Fruit fly (Drosophila melanogaster) whole organism, embryonic: ENCODE data around the gene SPH93.

Experiments
- Abd-B ChIP-seq: fragments of 200-800 bp; sonication (Bioruptor generic); optimal IDR thresholded peaks from 2 replicates; lab custom pipeline; 2018; ENCODE audit warnings: missing biosample characterization, mild to moderate bottlenecking, missing genetic modification characterization, moderate library complexity
- Antp ChIP-seq: fragments of 200-800 bp; sonication (Bioruptor generic); optimal IDR thresholded peaks from 3 replicates; lab custom pipeline; 2016; ENCODE audit warnings: missing biosample characterization, missing genetic modification characterization
- Atf-2 ChIP-seq: fragments of 200-800 bp; sonication (Bioruptor generic); optimal IDR thresholded peaks from 2 replicates; lab custom pipeline; 2016; ENCODE audit warnings: missing biosample characterization, missing genetic modification characterization
- Atf6 ChIP-seq: fragments of 200-800 bp; sonication (Bioruptor generic); IDR thresholded peaks from 2 replicates; pipeline ENCODE4 v1.3.6; 2022; ENCODE audit warnings: missing biosample characterization, missing genetic modification characterization
- CG14014 ChIP-seq: fragments of 200-800 bp; sonication (Bioruptor generic); IDR thresholded peaks from 2 replicates; pipeline ENCODE4 v1.3.6; 2022; ENCODE audit warnings: missing biosample characterization, missing genetic modification characterization
- CG15696 ChIP-seq: fragments of 200-800 bp; sonication (Bioruptor generic); optimal IDR thresholded peaks from 2 replicates; lab custom pipeline; 2019; ENCODE audit warnings: missing biosample characterization, mild to moderate bottlenecking, missing genetic modification characterization, moderate library complexity
- CG1647 ChIP-seq: fragments of 200-800 bp; sonication (Bioruptor generic); optimal IDR thresholded peaks from 3 replicates; lab custom pipeline; 2016; ENCODE audit warnings: missing biosample characterization, missing genetic modification characterization
- CG16815 ChIP-seq: fragments of 200-800 bp; sonication (Bioruptor generic); optimal IDR thresholded peaks from 3 replicates; lab custom pipeline; 2017; ENCODE audit warnings: missing biosample characterization, mild to moderate bottlenecking, missing genetic modification characterization
- CG17802 ChIP-seq: fragments of 200-800 bp; sonication (Bioruptor generic); optimal IDR thresholded peaks from 2 replicates; lab custom pipeline; 2018; ENCODE audit warnings: missing biosample characterization, mild to moderate bottlenecking, missing genetic modification characterization, moderate library complexity
- CG2116 ChIP-seq: fragments of 200-800 bp; sonication (Bioruptor generic); optimal IDR thresholded peaks from 3 replicates; lab custom pipeline; 2018; ENCODE audit warnings: missing biosample characterization, mild to moderate bottlenecking, missing genetic modification characterization
- CG2120 ChIP-seq: fragments of 200-800 bp; sonication (Bioruptor generic); optimal IDR thresholded peaks from 3 replicates; lab custom pipeline; 2016; ENCODE audit warnings: missing biosample characterization, missing genetic modification characterization
- CG2129 ChIP-seq: fragments of 200-800 bp; sonication (Bioruptor generic); IDR thresholded peaks from 2 replicates; pipeline ENCODE4 v1.3.6; 2022; ENCODE audit warnings: missing biosample characterization, missing genetic modification characterization; ENCODE audit not compliant: partially characterized antibody
- CG30431 ChIP-seq: fragments of 200-800 bp; sonication (Bioruptor generic); optimal IDR thresholded peaks from 2 replicates; lab custom pipeline; 2017; ENCODE audit warnings: missing biosample characterization, missing genetic modification characterization
- CG3407 ChIP-seq: fragments of 200-800 bp; sonication (Bioruptor generic); optimal IDR thresholded peaks from 2 replicates; lab custom pipeline; 2018; ENCODE audit warnings: missing biosample characterization, mild to moderate bottlenecking, missing genetic modification characterization
- CG3995 ChIP-seq: fragments of 200-800 bp; sonication (Bioruptor generic); optimal IDR thresholded peaks from 3 replicates; lab custom pipeline; 2016; ENCODE audit warnings: missing biosample characterization, missing genetic modification characterization
- CG4404 ChIP-seq: fragments of 200-800 bp; sonication (Bioruptor generic); IDR thresholded peaks from 2 replicates; pipeline ENCODE4 v1.3.6; 2022; ENCODE audit warnings: missing biosample characterization, missing genetic modification characterization
- CG5953 ChIP-seq: fragments of 200-800 bp; sonication (Bioruptor generic); IDR thresholded peaks from 2 replicates; pipeline ENCODE4 v1.3.6; 2022; ENCODE audit warnings: missing biosample characterization, missing genetic modification characterization
- CG6813 ChIP-seq: fragments of 200-800 bp; sonication (Bioruptor generic); optimal IDR thresholded peaks from 2 replicates; lab custom pipeline; 2017; ENCODE audit warnings: missing biosample characterization, missing genetic modification characterization, mild to moderate bottlenecking, moderate library complexity, missing genetic modification reagents
- CG7556 ChIP-seq: fragments of 200-800 bp; sonication (Bioruptor generic); optimal IDR thresholded peaks from 2 replicates; lab custom pipeline; 2017; ENCODE audit warnings: missing biosample characterization, mild to moderate bottlenecking, missing genetic modification characterization
- CG7963 ChIP-seq: fragments of 200-800 bp; sonication (Bioruptor generic); IDR thresholded peaks from 3 replicates; pipeline ENCODE4 v1.3.6; 2022; ENCODE audit warnings: missing biosample characterization, missing genetic modification characterization; ENCODE audit not compliant: partially characterized antibody
- CG8290 ChIP-seq, 3 experiments: fragments of 200-800 bp; sonication (Bioruptor generic); optimal IDR thresholded peaks; 2 replicates each; lab custom pipeline; 2016 to 2019; ENCODE audit warnings: missing biosample characterization in 3 of 3, missing genetic modification characterization in 3 of 3, mild to moderate bottlenecking in 2 of 3, moderate library complexity in 1 of 3
- CG9215 ChIP-seq: fragments of 200-800 bp; sonication (Bioruptor generic); IDR thresholded peaks from 2 replicates; pipeline ENCODE4 v1.3.6; 2022; ENCODE audit warnings: missing biosample characterization, missing genetic modification characterization
- CkIIα-i1 ChIP-seq: fragments of 200-800 bp; sonication (Bioruptor generic); IDR thresholded peaks from 2 replicates; pipeline ENCODE4 v1.3.6; 2022; ENCODE audit warnings: missing biosample characterization, missing genetic modification characterization
- CrebB ChIP-seq: fragments of 200-800 bp; sonication (Bioruptor generic); optimal IDR thresholded peaks from 3 replicates; lab custom pipeline; 2018; ENCODE audit warnings: missing biosample characterization, mild to moderate bottlenecking, missing genetic modification characterization
- E2f1 ChIP-seq: fragments of 200-800 bp; sonication (Bioruptor generic); IDR thresholded peaks from 2 replicates; pipeline ENCODE4 v1.3.6; 2022; ENCODE audit warnings: missing biosample characterization, missing genetic modification characterization
- ERR ChIP-seq: fragments of 200-800 bp; sonication (Bioruptor generic); optimal IDR thresholded peaks from 2 replicates; lab custom pipeline; 2016; ENCODE audit warnings: missing biosample characterization, missing genetic modification characterization
- Eip74EF ChIP-seq, 2 experiments: fragments of 200-800 bp in 1 of 2; fragments of >200 bp in 1 of 2; sonication (Bioruptor generic) in 1 of 2; optimal IDR thresholded peaks; 2 replicates each; lab custom pipeline; 2017 to 2019; ENCODE audit warnings: missing biosample characterization in 2 of 2, missing genetic modification characterization in 2 of 2, mild to moderate bottlenecking in 1 of 2, moderate library complexity in 1 of 2
- HLH4C ChIP-seq: fragments of 200-800 bp; sonication (Bioruptor generic); IDR thresholded peaks from 3 replicates; pipeline ENCODE4 v1.3.6; 2022; ENCODE audit warnings: missing biosample characterization, missing genetic modification characterization; ENCODE audit not compliant: partially characterized antibody
- HLHmδ ChIP-seq: fragments of 200-800 bp; sonication (Bioruptor generic); optimal IDR thresholded peaks from 2 replicates; lab custom pipeline; 2018; ENCODE audit warnings: missing biosample characterization, mild to moderate bottlenecking, missing genetic modification characterization, moderate library complexity
- HmgD ChIP-seq: fragments of 200-800 bp; sonication (Bioruptor generic); optimal IDR thresholded peaks from 3 replicates; lab custom pipeline; 2016; ENCODE audit warnings: missing biosample characterization, missing genetic modification characterization
- HmgZ ChIP-seq: fragments of 200-800 bp; sonication (Bioruptor generic); optimal IDR thresholded peaks from 2 replicates; lab custom pipeline; 2018; ENCODE audit warnings: missing biosample characterization, mild to moderate bottlenecking, missing genetic modification characterization
- MBD-R2 ChIP-seq: fragments of 200-800 bp; sonication (Bioruptor generic); IDR thresholded peaks from 2 replicates; pipeline ENCODE4 v1.3.6; 2022; ENCODE audit warnings: missing biosample characterization, missing genetic modification characterization
- Med ChIP-seq: fragments of 200-800 bp; sonication (Bioruptor generic); peaks from one replicate; lab custom pipeline; 2016; ENCODE audit warnings: missing biosample characterization, missing genetic modification characterization, mild to moderate bottlenecking, inconsistent platforms, moderate library complexity
- NC2β ChIP-seq: fragments of 200-800 bp; sonication (Bioruptor generic); optimal IDR thresholded peaks from 2 replicates; lab custom pipeline; 2016; ENCODE audit warnings: missing biosample characterization, missing genetic modification characterization
- Optix ChIP-seq: fragments of 200-800 bp; sonication (Bioruptor generic); IDR thresholded peaks from 3 replicates; pipeline ENCODE4 v1.3.6; 2022; ENCODE audit warnings: missing biosample characterization, missing genetic modification characterization
- Pdp1 ChIP-seq, 2 experiments: fragments of 200-800 bp; sonication (Bioruptor generic); optimal IDR thresholded peaks; 3 replicates each; lab custom pipeline; 2016; ENCODE audit warnings: missing biosample characterization in 2 of 2, missing genetic modification characterization in 2 of 2, mild to moderate bottlenecking in 1 of 2, moderate library complexity in 1 of 2
- Ravus ChIP-seq: fragments of 200-800 bp; sonication (Bioruptor generic); IDR thresholded peaks from 2 replicates; pipeline ENCODE4 v1.3.6; 2022; ENCODE audit warnings: missing biosample characterization, missing genetic modification characterization
- Side ChIP-seq: fragments of 200-800 bp; sonication (Bioruptor generic); optimal IDR thresholded peaks from 2 replicates; lab custom pipeline; 2016; ENCODE audit warnings: missing biosample characterization, missing genetic modification characterization
- Ssrp ChIP-seq: fragments of 200-800 bp; sonication (Bioruptor generic); optimal IDR thresholded peaks from 2 replicates; lab custom pipeline; 2018; ENCODE audit warnings: missing biosample characterization, mild to moderate bottlenecking, missing genetic modification characterization, moderate library complexity
- cg ChIP-seq: fragments of 200-800 bp; sonication (Bioruptor generic); optimal IDR thresholded peaks from 3 replicates; lab custom pipeline; 2019; ENCODE audit warnings: missing biosample characterization, mild to moderate bottlenecking, missing genetic modification characterization, moderate library complexity
- crc ChIP-seq: fragments of 200-800 bp; sonication (Bioruptor generic); optimal IDR thresholded peaks from 2 replicates; lab custom pipeline; 2016; ENCODE audit warnings: missing biosample characterization, missing genetic modification characterization
- dan ChIP-seq: fragments of 200-800 bp; sonication (Bioruptor generic); IDR thresholded peaks from 2 replicates; pipeline ENCODE4 v1.3.6; 2022; ENCODE audit warnings: missing biosample characterization, missing genetic modification characterization
- exex ChIP-seq: fragments of 200-800 bp; sonication (Bioruptor generic); optimal IDR thresholded peaks from 4 replicates; lab custom pipeline; 2018; ENCODE audit warnings: missing biosample characterization, mild to moderate bottlenecking, missing genetic modification characterization, moderate library complexity
- hbn ChIP-seq: fragments of 200-800 bp; sonication (Bioruptor generic); IDR thresholded peaks from 2 replicates; pipeline ENCODE4 v1.3.6; 2022; ENCODE audit warnings: missing biosample characterization, missing genetic modification characterization; ENCODE audit not compliant: partially characterized antibody
- hth ChIP-seq: fragments of >200 bp; optimal IDR thresholded peaks from 2 replicates; lab custom pipeline; 2017; ENCODE audit warnings: inconsistent platforms
- knrl ChIP-seq: fragments of 200-800 bp; sonication (Bioruptor generic); IDR thresholded peaks from 3 replicates; pipeline ENCODE4 v1.3.6; 2022; ENCODE audit warnings: missing biosample characterization, missing genetic modification characterization; ENCODE audit not compliant: partially characterized antibody
- luna ChIP-seq: fragments of 200-800 bp; sonication (Bioruptor generic); optimal IDR thresholded peaks from 2 replicates; lab custom pipeline; 2016; ENCODE audit warnings: missing biosample characterization, missing genetic modification characterization
- sob ChIP-seq: fragments of 200-800 bp; sonication (Bioruptor generic); IDR thresholded peaks from 2 replicates; pipeline ENCODE4 v1.3.6; 2022; ENCODE audit warnings: missing biosample characterization, missing genetic modification characterization
- sug ChIP-seq: fragments of 200-800 bp; optimal IDR thresholded peaks from 2 replicates; lab custom pipeline; 2019; ENCODE audit warnings: missing biosample characterization, mild to moderate bottlenecking, missing genetic modification characterization, moderate library complexity
- tna ChIP-seq: fragments of 200-800 bp; sonication (Bioruptor generic); IDR thresholded peaks from 2 replicates; pipeline ENCODE4 v1.3.6; 2022; ENCODE audit warnings: missing biosample characterization, missing genetic modification characterization; ENCODE audit not compliant: partially characterized antibody

Gene SPH93

DNA sequence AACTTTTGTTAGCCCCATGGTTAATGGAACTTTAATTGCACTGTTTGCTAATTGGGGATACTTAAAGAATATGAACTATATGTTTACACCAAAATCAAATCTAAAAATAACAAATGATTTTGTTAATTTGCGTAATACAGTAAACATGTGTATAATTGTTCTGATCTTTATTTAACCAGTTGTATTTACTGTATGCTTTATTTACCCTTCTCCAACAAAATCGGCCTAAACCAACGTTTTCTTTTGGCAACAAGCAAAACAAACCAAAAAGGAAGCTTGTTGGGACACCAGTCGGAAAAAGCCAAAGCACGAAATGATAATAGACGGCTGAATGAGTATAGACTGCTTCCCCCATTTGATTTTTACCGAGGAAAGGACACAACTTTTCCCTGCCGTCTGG lies 14.9 kb upstream of the SPH93 start (continued):
- TF ChIP-seq sug (tag; lab: Kevin White, UChicago) (peak; percentile 66), CG2116 (GFP tag; lab: Kevin White, UChicago) (peak; percentile 13), Side (GFP tag; lab: Kevin White, UChicago) (peak; percentile 15), Med (peak; percentile 93), MBD-R2 (GFP tag; lab: Robert Waterston, UW) (no peak), Atf-2 (no peak), CG5953 (GFP tag; lab: Robert Waterston, UW) (no peak), CG7963 (GFP tag; lab: Robert Waterston, UW) (no peak), CG1647 (GFP tag; lab: Kevin White, UChicago) (peak; percentile 26), luna (peak; percentile 80), Pdp1 (GFP tag; optimal IDR thresholded peaks at IDR 0.05; lab: Kevin White, UChicago) (peak in 1 of 2 experiments; percentile 1), CG2120 (GFP tag; lab: Kevin White, UChicago) (peak; percentile 83), ERR (GFP tag; lab: Kevin White, UChicago) (peak; percentile 55), CrebB (peak; percentile 69), tna (GFP tag; lab: Robert Waterston, UW) (no peak), HmgZ (peak; percentile 62), exex (tag; lab: Kevin White, UChicago) (peak; percentile 33), crc (GFP tag; lab: Kevin White, UChicago) (peak; percentile 60), CG17802 (tag; lab: Kevin White, UChicago) (no peak), HLHmδ (GFP tag; lab: Kevin White, UChicago) (no peak), hth (lab: Kevin White, UChicago) (no peak), Antp (GFP tag; lab: Kevin White, UChicago) (no peak), hbn (GFP tag; lab: Robert Waterston, UW) (no peak), CG7556 (GFP tag; lab: Kevin White, UChicago) (peak; percentile 52), CG9215 (GFP tag; lab: Robert Waterston, UW) (no peak), Abd-B (GFP tag; lab: Kevin White, UChicago) (no peak), CG8290 (GFP tag; optimal IDR thresholded peaks at IDR 0.05; lab: Kevin White, UChicago) (no peak), CG8290 (tag; optimal IDR thresholded peaks at IDR 0.05; lab: Kevin White, UChicago) (peak in 1 of 2 experiments; percentile 95), CG3995 (GFP tag; lab: Kevin White, UChicago) (peak; percentile 36), CG16815 (GFP tag; lab: Kevin White, UChicago) (no peak), CG4404 (GFP tag; lab: Robert Waterston, UW) (no peak), CG15696 (tag; lab: Kevin White, UChicago) (peak; percentile 24), CG6813 (peak; percentile 85), knrl (GFP tag; lab: Robert Waterston, UW) (no peak), CG30431 (GFP tag; lab: Kevin White, UChicago) (no peak), CG14014 (GFP tag; lab: Robert Waterston, UW) (peak; percentile 53; the same call in 1 of the 2 replicates), E2f1 (no peak), Atf6 (GFP tag; lab: Robert Waterston, UW) (peak; percentile 88), sob (GFP tag; lab: Robert Waterston, UW) (peak; percentile 78; the same call in 1 of the 2 replicates), Ravus (no peak), CG2129 (no peak), CkIIα-i1 (GFP tag; lab: Robert Waterston, UW) (no peak), Eip74EF (GFP tag; optimal IDR thresholded peaks at IDR 0.05; lab: Kevin White, UChicago) (no peak), cg (GFP tag; lab: Kevin White, UChicago) (no peak), CG3407 (GFP tag; lab: Kevin White, UChicago) (no peak), dan (no peak), Optix (GFP tag; lab: Robert Waterston, UW) (no peak), NC2β (GFP tag; lab: Kevin White, UChicago) (no peak), HLH4C (no peak), Ssrp (no peak), HmgD (GFP tag; lab: Kevin White, UChicago) (no peak)
